Fruit fly (Drosophila melanogaster) whole organism, prepupa: Measurements from ENCODE around the gene Coq8.
A peak's percentile ranks its signal among the peaks of the same experiment; 100 is the strongest.

Experiments used
- Blimp-1 ChIP-seq: fragments of 200-800 bp; sonication (Bioruptor generic); optimal IDR thresholded peaks from 3 replicates; lab custom pipeline; 2017; ENCODE audit warnings: missing biosample characterization, missing genetic modification characterization, mild to moderate bottlenecking, moderate library complexity, missing genetic modification reagents
- CG10631 ChIP-seq: fragments of 200-800 bp; sonication (Bioruptor generic); optimal IDR thresholded peaks from 2 replicates; lab custom pipeline; 2016; ENCODE audit warnings: missing biosample characterization, missing genetic modification characterization
- CG10669 ChIP-seq: fragments of 200-800 bp; sonication (Bioruptor generic); optimal IDR thresholded peaks from 3 replicates; lab custom pipeline; 2018; ENCODE audit warnings: missing biosample characterization, mild to moderate bottlenecking, missing genetic modification characterization, moderate library complexity
- CG11294 ChIP-seq: fragments of 200-800 bp; sonication (Bioruptor generic); IDR thresholded peaks from 2 replicates; pipeline ENCODE4 v1.3.6; 2022; ENCODE audit warnings: missing biosample characterization, missing genetic modification characterization
- CG11902 ChIP-seq: fragments of 200-800 bp; sonication (Bioruptor generic); optimal IDR thresholded peaks from 3 replicates; lab custom pipeline; 2016; ENCODE audit warnings: missing biosample characterization, missing genetic modification characterization
- CG15336 ChIP-seq: fragments of 200-800 bp; sonication (Bioruptor generic); IDR thresholded peaks from 2 replicates; pipeline ENCODE4 v1.3.6; 2022; ENCODE audit warnings: missing biosample characterization, missing genetic modification characterization
- CG1621 ChIP-seq: fragments of 200-800 bp; sonication (Bioruptor generic); optimal IDR thresholded peaks from 3 replicates; lab custom pipeline; 2018; ENCODE audit warnings: missing biosample characterization, mild to moderate bottlenecking, missing genetic modification characterization
- CG16779 ChIP-seq: fragments of 200-800 bp; sonication (Bioruptor generic); optimal IDR thresholded peaks from 3 replicates; lab custom pipeline; 2017; ENCODE audit warnings: missing biosample characterization, mild to moderate bottlenecking, missing genetic modification characterization
- CG34406 ChIP-seq: fragments of 200-800 bp; sonication (Bioruptor generic); optimal IDR thresholded peaks from 3 replicates; lab custom pipeline; 2016; ENCODE audit warnings: missing biosample characterization, missing genetic modification characterization
- CG3919 ChIP-seq: fragments of 200-800 bp; sonication (Bioruptor generic); optimal IDR thresholded peaks from 3 replicates; lab custom pipeline; 2016; ENCODE audit warnings: missing biosample characterization, missing genetic modification characterization
- CG6163 ChIP-seq: fragments of 200-800 bp; sonication (Bioruptor generic); IDR thresholded peaks from 3 replicates; pipeline ENCODE4 v1.3.6; 2022; ENCODE audit warnings: missing biosample characterization, missing genetic modification characterization
- CG6792 ChIP-seq: fragments of 200-800 bp; sonication (Bioruptor generic); optimal IDR thresholded peaks from 3 replicates; lab custom pipeline; 2016; ENCODE audit warnings: missing biosample characterization, missing genetic modification characterization
- CG6808 ChIP-seq: fragments of 200-800 bp; sonication (Bioruptor generic); optimal IDR thresholded peaks from 3 replicates; lab custom pipeline; 2017; ENCODE audit warnings: missing biosample characterization, missing genetic modification characterization, mild to moderate bottlenecking, moderate library complexity, missing genetic modification reagents
- CG6854 ChIP-seq: fragments of 200-800 bp; sonication (Bioruptor generic); optimal IDR thresholded peaks from 2 replicates; lab custom pipeline; 2017; ENCODE audit warnings: missing biosample characterization, mild to moderate bottlenecking, missing genetic modification characterization
- CG8119 ChIP-seq: fragments of 200-800 bp; sonication (Bioruptor generic); IDR thresholded peaks from 3 replicates; pipeline ENCODE4 v1.3.6; 2022; ENCODE audit warnings: missing biosample characterization, missing genetic modification characterization
- CG8319 ChIP-seq: fragments of 200-800 bp; sonication (Bioruptor generic); optimal IDR thresholded peaks from 3 replicates; lab custom pipeline; 2016; ENCODE audit warnings: missing biosample characterization, missing genetic modification characterization
- CG8632 ChIP-seq: fragments of 200-800 bp; sonication (Bioruptor generic); optimal IDR thresholded peaks from 3 replicates; lab custom pipeline; 2016; ENCODE audit warnings: missing biosample characterization, missing genetic modification characterization
- Eip78C ChIP-seq: fragments of 200-800 bp; sonication (Bioruptor generic); peaks from one replicate; lab custom pipeline; 2016; ENCODE audit warnings: missing biosample characterization, missing genetic modification characterization
- Eip93F ChIP-seq: fragments of 200-800 bp; sonication (Bioruptor generic); optimal IDR thresholded peaks from 2 replicates; lab custom pipeline; 2016; ENCODE audit warnings: missing biosample characterization, mild to moderate bottlenecking, missing genetic modification characterization
- Ets21C ChIP-seq: fragments of 200-800 bp; sonication (Bioruptor generic); optimal IDR thresholded peaks from 3 replicates; lab custom pipeline; 2016; ENCODE audit warnings: missing biosample characterization, missing genetic modification characterization
- Ets96B ChIP-seq: fragments of 200-800 bp; optimal IDR thresholded peaks from 2 replicates; lab custom pipeline; 2019; ENCODE audit warnings: missing biosample characterization, mild to moderate bottlenecking, missing genetic modification characterization, moderate library complexity
- Gug ChIP-seq: fragments of 200-800 bp; sonication (Bioruptor generic); IDR thresholded peaks from 2 replicates; pipeline ENCODE4 v1.3.6; 2022; ENCODE audit warnings: missing biosample characterization, missing genetic modification characterization
- Hr39 ChIP-seq: fragments of 200-800 bp; sonication (Bioruptor generic); optimal IDR thresholded peaks from 2 replicates; lab custom pipeline; 2016; ENCODE audit warnings: missing biosample characterization, missing genetic modification characterization
- Hr4 ChIP-seq: fragments of 200-800 bp; sonication (Bioruptor generic); optimal IDR thresholded peaks from 3 replicates; lab custom pipeline; 2016; ENCODE audit warnings: missing biosample characterization, missing genetic modification characterization
- Lpt ChIP-seq: fragments of 200-800 bp; sonication (Bioruptor generic); optimal IDR thresholded peaks from 3 replicates; lab custom pipeline; 2016; ENCODE audit warnings: missing biosample characterization, missing genetic modification characterization
- Met ChIP-seq: fragments of 200-800 bp; sonication (Bioruptor generic); optimal IDR thresholded peaks from 3 replicates; lab custom pipeline; 2016; ENCODE audit warnings: missing biosample characterization, missing genetic modification characterization
- OdsH ChIP-seq: fragments of 200-800 bp; sonication (Bioruptor generic); optimal IDR thresholded peaks from 3 replicates; lab custom pipeline; 2016; ENCODE audit warnings: missing biosample characterization, missing genetic modification characterization
- Smox ChIP-seq: fragments of 200-800 bp; sonication (Bioruptor generic); optimal IDR thresholded peaks from 3 replicates; lab custom pipeline; 2016; ENCODE audit warnings: missing biosample characterization, missing genetic modification characterization
- Sox102F ChIP-seq: fragments of 200-800 bp; sonication (Bioruptor generic); optimal IDR thresholded peaks from 2 replicates; lab custom pipeline; 2016; ENCODE audit warnings: missing biosample characterization, mild to moderate bottlenecking, missing genetic modification characterization
- Sox14 ChIP-seq: fragments of 200-800 bp; sonication (Bioruptor generic); optimal IDR thresholded peaks from 3 replicates; lab custom pipeline; 2016; ENCODE audit warnings: missing biosample characterization, missing genetic modification characterization
- Sox15 ChIP-seq: fragments of 200-800 bp; sonication (Bioruptor generic); optimal IDR thresholded peaks from 3 replicates; lab custom pipeline; 2016; ENCODE audit warnings: missing biosample characterization, missing genetic modification characterization
- achi ChIP-seq: fragments of 200-800 bp; sonication (Bioruptor generic); optimal IDR thresholded peaks from 3 replicates; lab custom pipeline; 2016; ENCODE audit warnings: missing biosample characterization, missing genetic modification characterization
- cyc ChIP-seq: fragments of 200-800 bp; sonication (Bioruptor generic); optimal IDR thresholded peaks from 3 replicates; lab custom pipeline; 2016; ENCODE audit warnings: missing biosample characterization, missing genetic modification characterization
- eg ChIP-seq: fragments of 200-800 bp; sonication (Bioruptor generic); IDR thresholded peaks from 3 replicates; pipeline ENCODE4 v1.3.6; 2022; ENCODE audit warnings: missing biosample characterization, missing genetic modification characterization
- esn ChIP-seq: fragments of 200-800 bp; sonication (Bioruptor generic); optimal IDR thresholded peaks from 2 replicates; lab custom pipeline; 2016; ENCODE audit warnings: missing biosample characterization, mild to moderate bottlenecking, missing genetic modification characterization, moderate library complexity
- fd59A ChIP-seq: fragments of 200-800 bp; sonication (Bioruptor generic); optimal IDR thresholded peaks from 2 replicates; lab custom pipeline; 2017; ENCODE audit warnings: missing biosample characterization, mild to moderate bottlenecking, missing genetic modification characterization, missing genetic modification reagents
- fd85E ChIP-seq: fragments of 200-800 bp; sonication (Bioruptor generic); optimal IDR thresholded peaks from 3 replicates; lab custom pipeline; 2016; ENCODE audit warnings: missing biosample characterization, missing genetic modification characterization
- fkh ChIP-seq: fragments of 200-800 bp; sonication (Bioruptor generic); optimal IDR thresholded peaks from 3 replicates; lab custom pipeline; 2017; ENCODE audit warnings: missing biosample characterization, mild to moderate bottlenecking, missing genetic modification characterization, moderate library complexity
- net ChIP-seq: fragments of 200-800 bp; sonication (Bioruptor generic); optimal IDR thresholded peaks from 3 replicates; lab custom pipeline; 2016; ENCODE audit warnings: missing biosample characterization, missing genetic modification characterization
- salr ChIP-seq, 2 experiments: fragments of 200-800 bp; sonication (Bioruptor generic); optimal IDR thresholded peaks; 3 replicates each; lab custom pipeline; 2016 to 2018; ENCODE audit warnings: missing biosample characterization in 2 of 2, missing genetic modification characterization in 2 of 2, mild to moderate bottlenecking in 1 of 2
- spab ChIP-seq: fragments of 200-800 bp; sonication (Bioruptor generic); optimal IDR thresholded peaks from 2 replicates; lab custom pipeline; 2017; ENCODE audit warnings: missing biosample characterization, mild to moderate bottlenecking, missing genetic modification characterization, missing genetic modification reagents
- ss ChIP-seq, 2 experiments: fragments of 200-800 bp; sonication (Bioruptor generic); optimal IDR thresholded peaks; 2 replicates in 1 of 2; 3 replicates in 1 of 2; lab custom pipeline; 2017 to 2018; ENCODE audit warnings: mild to moderate bottlenecking in 2 of 2, missing biosample characterization in 2 of 2, missing genetic modification characterization in 2 of 2, moderate library complexity in 1 of 2
- svp ChIP-seq: fragments of 200-800 bp; sonication (Bioruptor generic); peaks from one replicate; lab custom pipeline; 2016; ENCODE audit warnings: missing biosample characterization, missing genetic modification characterization
- vri ChIP-seq: fragments of 200-800 bp; sonication (Bioruptor generic); optimal IDR thresholded peaks from 3 replicates; lab custom pipeline; 2016; ENCODE audit warnings: missing biosample characterization, mild to moderate bottlenecking, missing genetic modification characterization

Coq8 gene

DNA sequence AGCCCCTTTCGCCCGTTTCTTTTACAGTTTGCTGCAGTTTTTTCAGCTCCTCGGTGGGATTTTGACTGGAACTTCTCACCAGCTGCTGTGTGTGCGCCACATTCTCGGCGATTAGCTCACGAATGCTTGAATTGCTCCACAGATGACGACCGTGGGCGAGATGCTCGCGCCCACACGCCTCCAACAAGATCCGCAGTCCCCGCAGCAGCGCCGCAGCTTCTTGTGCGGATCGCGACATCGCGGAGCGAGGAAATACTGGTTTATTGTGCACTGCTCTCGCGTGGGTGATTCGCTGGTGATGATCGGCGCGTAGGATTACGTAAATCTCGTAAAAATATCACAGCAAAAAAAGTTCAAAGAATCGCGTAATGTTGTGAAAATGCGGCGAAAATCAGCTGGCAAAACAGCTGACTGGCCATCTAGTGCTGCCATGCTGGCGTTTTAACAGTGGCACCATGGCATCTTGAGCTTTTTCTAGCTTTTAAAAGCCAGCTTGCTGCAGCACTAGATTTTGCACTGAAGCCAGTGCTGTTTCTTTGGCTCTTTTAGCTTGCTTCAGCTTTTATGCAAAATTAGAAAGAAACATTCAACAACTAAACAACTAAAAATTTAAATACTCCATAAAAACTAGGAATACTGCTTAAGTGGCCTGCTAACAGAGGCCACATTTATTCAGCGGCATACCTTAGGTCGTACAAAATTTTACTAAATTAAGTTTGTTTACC is at the start of gene Coq8:
TSS of gene Coq8 (minus strand) at position 397 of the 725 bp plus-strand sequence.
- TF ChIP-seq CG15336 (GFP tag; lab: Robert Waterston, UW) (no peak), vri (peak; percentile 64)

DNA sequence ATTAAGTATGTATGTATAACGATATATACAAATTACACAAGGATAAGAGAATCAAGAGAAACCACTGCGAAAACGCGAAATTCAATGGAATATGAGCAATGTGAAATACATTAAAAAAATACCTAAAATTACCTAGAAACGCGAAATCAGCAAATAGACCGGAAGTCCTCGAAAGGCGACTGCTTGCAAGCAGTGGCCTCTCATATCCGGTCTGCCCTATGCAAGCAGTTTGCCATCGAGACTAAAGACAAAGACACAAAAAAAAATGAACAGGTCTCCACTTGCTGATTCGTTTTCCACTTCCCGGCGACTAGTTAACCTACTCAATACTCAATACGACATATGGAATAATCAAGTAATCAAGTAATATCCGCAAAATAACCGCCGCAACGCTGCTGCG is 46.8 kb upstream of the Coq8 start:
- TF ChIP-seq eg (GFP tag; lab: Robert Waterston, UW) (no peak), CG11294 (GFP tag; lab: Robert Waterston, UW) (no peak), Lpt (GFP tag; lab: Kevin White, UChicago) (no peak), svp (no peak), Ets21C (GFP tag; lab: Kevin White, UChicago) (no peak), Smox (GFP tag; lab: Kevin White, UChicago) (no peak), achi (GFP tag; lab: Kevin White, UChicago) (no peak), Hr4 (GFP tag; lab: Kevin White, UChicago) (no peak)

DNA sequence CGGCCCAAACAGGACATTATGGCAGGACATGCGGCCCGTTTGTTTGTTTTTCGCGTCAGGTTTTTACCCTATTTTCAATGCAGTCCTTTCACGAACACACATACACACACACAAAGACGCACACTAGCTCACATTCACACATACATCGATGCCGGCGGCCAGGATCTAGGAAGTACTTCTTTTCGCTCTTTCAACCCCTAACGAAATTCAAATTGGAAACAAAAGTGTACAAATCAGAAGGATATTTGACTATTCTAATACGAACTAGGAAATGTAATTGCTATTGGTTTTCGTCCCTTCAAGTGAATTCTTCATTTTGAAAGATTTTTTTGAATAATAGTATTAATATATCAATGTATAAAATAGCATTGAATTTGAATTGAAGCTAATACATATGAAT is 39.5 kb upstream of the Coq8 start:
- TF ChIP-seq svp (peak; percentile 20), CG15336 (GFP tag; lab: Robert Waterston, UW) (no peak)

DNA sequence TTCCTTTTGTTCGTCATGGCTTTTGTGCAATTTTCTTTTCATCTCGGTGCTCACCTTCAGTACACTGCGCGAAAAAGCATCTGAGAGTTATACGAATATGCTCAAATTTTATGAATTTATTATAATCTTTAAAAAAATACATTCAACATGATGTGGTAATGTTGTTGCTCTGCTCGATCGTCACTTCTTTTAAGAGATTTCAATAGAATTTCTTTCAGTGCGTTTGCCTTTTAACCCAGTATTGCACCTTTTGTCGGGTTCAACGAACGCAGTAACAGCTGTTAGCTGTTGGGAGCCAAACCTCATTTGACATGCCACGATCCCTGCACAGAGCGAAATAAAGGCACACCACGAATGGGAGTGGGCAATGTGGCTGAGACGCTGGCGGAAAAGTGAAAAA is 39.0 kb upstream of the Coq8 start:
- TF ChIP-seq CG3919 (GFP tag; lab: Kevin White, UChicago) (peak; percentile 3), ss (GFP tag; optimal IDR thresholded peaks at IDR 0.05; lab: Kevin White, UChicago) (peak in 1 of 2 experiments; percentile 4), CG6808 (GFP tag; lab: Kevin White, UChicago) (no peak), CG10669 (peak; percentile 16), Eip93F (no peak), net (GFP tag; lab: Kevin White, UChicago) (no peak), Ets96B (tag; lab: Kevin White, UChicago) (no peak), CG16779 (tag; lab: Kevin White, UChicago) (no peak), Sox14 (GFP tag; lab: Kevin White, UChicago) (peak; percentile 0), salr (GFP tag; optimal IDR thresholded peaks at IDR 0.05; lab: Kevin White, UChicago) (no peak), CG8119 (GFP tag; lab: Robert Waterston, UW) (no peak), Hr39 (GFP tag; lab: Kevin White, UChicago) (peak; percentile 6), CG10631 (GFP tag; lab: Kevin White, UChicago) (no peak), Smox (GFP tag; lab: Kevin White, UChicago) (peak; percentile 18), Eip78C (GFP tag; lab: Kevin White, UChicago) (peak; percentile 55), Sox15 (GFP tag; lab: Kevin White, UChicago) (no peak), Met (GFP tag; lab: Kevin White, UChicago) (peak; percentile 25), esn (peak; percentile 19), CG11902 (GFP tag; lab: Kevin White, UChicago) (no peak), Hr4 (GFP tag; lab: Kevin White, UChicago) (peak; percentile 1), fd59A (GFP tag; lab: Kevin White, UChicago) (no peak), Ets21C (GFP tag; lab: Kevin White, UChicago) (no peak), spab (GFP tag; lab: Kevin White, UChicago) (peak; percentile 18), fkh (no peak), CG1621 (tag; lab: Kevin White, UChicago) (no peak), CG15336 (GFP tag; lab: Robert Waterston, UW) (no peak), CG34406 (no peak), achi (GFP tag; lab: Kevin White, UChicago) (peak; percentile 3), CG6163 (GFP tag; lab: Robert Waterston, UW) (no peak; the same call in 2 of the 3 replicates), CG8319 (GFP tag; lab: Kevin White, UChicago) (no peak), Sox102F (GFP tag; lab: Kevin White, UChicago) (no peak), cyc (GFP tag; lab: Kevin White, UChicago) (no peak), CG6854 (GFP tag; lab: Kevin White, UChicago) (no peak), svp (peak; percentile 57), fd85E (no peak), Blimp-1 (GFP tag; lab: Kevin White, UChicago) (no peak), Gug (no peak), OdsH (GFP tag; lab: Kevin White, UChicago) (peak; percentile 24), CG11294 (GFP tag; lab: Robert Waterston, UW) (no peak), CG6792 (no peak), CG8632 (GFP tag; lab: Kevin White, UChicago) (no peak), vri (no peak)
